Worm (Caenorhabditis elegans) whole organism, early embryonic: ENCODE measurements around the gene stip-1.

ENCODE experiments used
- F13C5.2 ChIP-seq: sonication (generic microtip); optimal IDR thresholded peaks from 2 replicates; lab custom pipeline; 2017; ENCODE audit warnings: mild to moderate bottlenecking, missing genetic modification characterization, inconsistent platforms, missing compliant biosample characterization
- aly-1 ChIP-seq: sonication (generic microtip); optimal IDR thresholded peaks from 2 replicates; lab custom pipeline; 2016; ENCODE audit warnings: missing genetic modification characterization, missing compliant biosample characterization
- ama-1 ChIP-seq: fragments of 150-350 bp; optimal IDR thresholded peaks from 2 replicates; lab custom pipeline; 2014
- ceh-36 ChIP-seq: sonication (generic microtip); optimal IDR thresholded peaks from 2 replicates; lab custom pipeline; 2016; ENCODE audit warnings: missing genetic modification characterization, inconsistent platforms, missing compliant biosample characterization
- ets-7 ChIP-seq: sonication (generic microtip); optimal IDR thresholded peaks from 2 replicates; lab custom pipeline; 2016; ENCODE audit warnings: missing genotype, missing genetic modification characterization, missing compliant biosample characterization
- flt-1 ChIP-seq: fragments of 200-800 bp; sonication (Bioruptor generic); IDR thresholded peaks from 2 replicates; pipeline ENCODE4 v1.3.6; 2022; ENCODE audit warnings: missing genetic modification characterization, missing compliant biosample characterization
- pes-1 ChIP-seq: fragments of 200-800 bp; sonication (Bioruptor generic); IDR thresholded peaks from 2 replicates; pipeline ENCODE4 v1.3.6; 2022; ENCODE audit warnings: missing genetic modification reagents, missing genetic modification characterization, missing compliant biosample characterization
- tbx-37 ChIP-seq: fragments of 200-800 bp; sonication (Bioruptor generic); conservative IDR thresholded peaks from 2 replicates; pipeline ENCODE4 v1.3.6; 2022; ENCODE audit warnings: missing genetic modification reagents, missing genetic modification characterization, missing compliant biosample characterization
- tra-4 ChIP-seq: sonication (generic microtip); optimal IDR thresholded peaks from 2 replicates; lab custom pipeline; 2017; ENCODE audit warnings: missing genetic modification characterization, missing compliant biosample characterization

- no peak for TF ChIP-seq ama-1
- TF ChIP-seq tbx-37 (GFP tag; lab: Robert Waterston, UW): no peak
- TF ChIP-seq tra-4 (tag; lab: Kevin White, UChicago): no peak
- TF ChIP-seq F13C5.2 (tag; lab: Kevin White, UChicago): no peak
- no peak for TF ChIP-seq flt-1 (GFP tag; lab: Robert Waterston, UW)
- TF ChIP-seq ets-7 (tag; lab: Kevin White, UChicago): no peak
- TF ChIP-seq aly-1 (tag; lab: Kevin White, UChicago): no peak
- TF ChIP-seq ceh-36: no peak
- TF ChIP-seq pes-1 (GFP tag; lab: Robert Waterston, UW): no peak
Measured at ce11 chrII:10384680-10385383, 35.0 kb upstream of the stip-1 start, which contains the start of gene ztf-27.
